Fruit fly (Drosophila melanogaster) whole organism, wandering third instar larva: ENCODE data around the gene Muc68Ca.

Source experiments
- CrebA ChIP-seq: fragments of 200-800 bp; sonication (Bioruptor generic); optimal IDR thresholded peaks from 2 replicates; lab custom pipeline; 2016; ENCODE audit warnings: missing biosample characterization, mild to moderate bottlenecking, missing genetic modification characterization, borderline replicate concordance
- HLH106 ChIP-seq: fragments of 200-800 bp; optimal IDR thresholded peaks from 3 replicates; lab custom pipeline; 2019; ENCODE audit warnings: missing biosample characterization, mild to moderate bottlenecking, missing genetic modification characterization, moderate library complexity
- Hr78 ChIP-seq: fragments of >200 bp; optimal IDR thresholded peaks from 2 replicates; lab custom pipeline; 2017; ENCODE audit warnings: missing biosample characterization, missing genetic modification characterization
- N ChIP-seq: fragments of >200 bp; optimal IDR thresholded peaks from 2 replicates; lab custom pipeline; 2018; ENCODE audit warnings: missing biosample characterization, missing external identifiers, missing genetic modification characterization
- OdsH ChIP-seq: fragments of 200-800 bp; sonication (Bioruptor generic); optimal IDR thresholded peaks from 2 replicates; lab custom pipeline; 2016; ENCODE audit warnings: missing biosample characterization, mild to moderate bottlenecking, missing genetic modification characterization
- Sp1 ChIP-seq: fragments of 200-800 bp; sonication (Bioruptor generic); optimal IDR thresholded peaks from 3 replicates; lab custom pipeline; 2019; ENCODE audit warnings: missing biosample characterization, mild to moderate bottlenecking, missing genetic modification characterization, moderate library complexity
- ey ChIP-seq: fragments of 200-800 bp; sonication (Bioruptor generic); optimal IDR thresholded peaks from 2 replicates; lab custom pipeline; 2016; ENCODE audit warnings: missing biosample characterization, missing genetic modification characterization
- fru ChIP-seq: fragments of 200-800 bp; sonication (Bioruptor generic); optimal IDR thresholded peaks from 3 replicates; lab custom pipeline; 2016; ENCODE audit warnings: missing biosample characterization, mild to moderate bottlenecking, missing genetic modification characterization
- h ChIP-seq: fragments of 200-800 bp; sonication (Bioruptor generic); optimal IDR thresholded peaks from 3 replicates; lab custom pipeline; 2016; ENCODE audit warnings: missing biosample characterization, mild to moderate bottlenecking, missing genetic modification characterization
- pan ChIP-seq: fragments of >200 bp; optimal IDR thresholded peaks from 2 replicates; lab custom pipeline; 2017
- psq ChIP-seq: fragments of 200-800 bp; sonication (Bioruptor generic); optimal IDR thresholded peaks from 3 replicates; lab custom pipeline; 2017; ENCODE audit warnings: missing biosample characterization, mild to moderate bottlenecking, missing genetic modification characterization, moderate library complexity
- rgr ChIP-seq: fragments of 200-800 bp; sonication (Bioruptor generic); optimal IDR thresholded peaks from 3 replicates; lab custom pipeline; 2016; ENCODE audit warnings: missing biosample characterization, mild to moderate bottlenecking, missing genetic modification characterization
- sv ChIP-seq: fragments of 200-800 bp; sonication (Bioruptor generic); optimal IDR thresholded peaks from 3 replicates; lab custom pipeline; 2016; ENCODE audit warnings: missing biosample characterization, missing genetic modification characterization
- tai ChIP-seq: sonication (Bioruptor generic); optimal IDR thresholded peaks from 2 replicates; lab custom pipeline; 2016; ENCODE audit warnings: missing biosample characterization, missing genetic modification characterization

- TF ChIP-seq psq (GFP tag; lab: Kevin White, UChicago) (no peak), rgr (no peak), Sp1 (no peak), HLH106 (tag; lab: Kevin White, UChicago) (no peak), ey (no peak), Hr78 (no peak), sv (GFP tag; lab: Kevin White, UChicago) (no peak), OdsH (no peak), fru (GFP tag; lab: Kevin White, UChicago) (no peak), tai (GFP tag; lab: Kevin White, UChicago) (no peak), N (GFP tag; lab: Kevin White, UChicago) (no peak), pan (lab: Kevin White, UChicago) (no peak), CrebA (GFP tag; lab: Kevin White, UChicago) (no peak), h (GFP tag; lab: Kevin White, UChicago) (no peak)
Measured at dm6 chr3L:11591131-11591530, 28.8 kb downstream of the Muc68Ca start, which contains the start of gene CG33268.
